Worm (Caenorhabditis elegans): Measurements from ENCODE around the gene glc-1.

DNA sequence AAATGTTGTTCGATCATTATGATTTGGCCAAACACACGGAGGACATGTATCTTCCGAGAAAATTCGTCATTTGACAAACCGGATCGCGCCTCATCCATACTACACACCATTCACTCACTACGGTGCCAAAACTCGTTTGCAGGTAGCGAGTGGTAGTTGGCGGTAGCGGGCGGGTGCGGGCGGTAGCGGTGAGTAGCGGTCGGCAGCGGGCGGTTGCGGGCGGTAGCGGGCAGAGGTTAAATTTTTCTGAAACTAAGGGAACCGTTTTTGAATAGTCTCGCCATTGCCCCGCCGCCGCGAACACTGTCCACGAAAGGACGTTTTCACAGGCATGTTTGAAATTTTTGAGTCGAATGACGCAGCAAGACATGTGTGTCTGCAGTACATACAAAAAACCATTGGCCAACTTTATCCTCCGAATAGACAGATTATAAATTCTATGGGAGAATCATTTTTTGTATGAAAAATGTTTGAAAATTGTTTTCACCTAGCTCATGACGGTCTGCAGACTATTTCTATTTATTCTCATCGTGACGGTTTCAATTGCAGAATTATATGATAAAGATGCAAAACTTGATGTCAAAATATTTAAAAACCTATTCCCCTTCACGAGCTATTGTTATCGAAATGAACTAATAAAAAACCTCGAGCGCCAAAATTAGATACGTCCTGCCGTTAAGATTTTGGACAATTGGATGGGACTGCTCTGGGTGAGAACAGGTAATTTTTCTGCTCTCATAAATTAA lies 9.0 kb upstream of the glc-1 start, which contains the start of gene F11A5.16:
- TF ChIP-seq fos-1 (tag; optimal IDR thresholded peaks at IDR 0.05) (no peak), ceh-82 (tag; optimal IDR thresholded peaks at IDR 0.05) (no peak), pha-4 (tag; optimal IDR thresholded peaks at IDR 0.05) (no peak), nfya-1 (tag; optimal IDR thresholded peaks at IDR 0.05; ENCODE audit: insufficient read depth) (no peak), elt-3 (tag; optimal IDR thresholded peaks at IDR 0.05) (no peak), nhr-43 (tag; optimal IDR thresholded peaks at IDR 0.05; ENCODE audit: poor library complexity, severe bottlenecking) (no peak), nhr-28 (tag; optimal IDR thresholded peaks at IDR 0.05) (no peak), aly-2 (tag; optimal IDR thresholded peaks at IDR 0.05) (no peak), ZK546.5 (tag; optimal IDR thresholded peaks at IDR 0.05) (no peak), unc-39 (tag; optimal IDR thresholded peaks at IDR 0.05) (no peak), ceh-28 (tag; optimal IDR thresholded peaks at IDR 0.05) (no peak), ceh-9 (tag; optimal IDR thresholded peaks at IDR 0.05) (no peak), elt-1 (tag; optimal IDR thresholded peaks at IDR 0.05) (no peak), pqm-1 (tag; optimal IDR thresholded peaks at IDR 0.05) (no peak)

Data from whole organism, L3 larva.